Worm (Caenorhabditis elegans) whole organism, L4 larva: Measurements from ENCODE around the gene mep-1.

Experiments
- D1046.2 ChIP-seq: fragments of 200-800 bp; sonication (Bioruptor generic); IDR thresholded peaks from 2 replicates; pipeline ENCODE4 v1.3.6; 2022; ENCODE audit warnings: missing genetic modification characterization, missing compliant biosample characterization
- F10B5.3 ChIP-seq: sonication (generic microtip); optimal IDR thresholded peaks from 2 replicates; lab custom pipeline; 2016; ENCODE audit warnings: mild to moderate bottlenecking, missing genetic modification characterization, missing compliant biosample characterization
- F37D6.2 ChIP-seq: sonication (generic microtip); optimal IDR thresholded peaks from 2 replicates; lab custom pipeline; 2016; ENCODE audit warnings: mild to moderate bottlenecking, missing genetic modification characterization, missing compliant biosample characterization
- Y5F2A.4 ChIP-seq: fragments of 200-800 bp; sonication (Bioruptor generic); optimal IDR thresholded peaks from 2 replicates; lab custom pipeline; 2018; ENCODE audit warnings: mild to moderate bottlenecking, missing genetic modification characterization, missing compliant biosample characterization
- Y75B8A.6 ChIP-seq: fragments of 200-800 bp; sonication (Bioruptor generic); IDR thresholded peaks from 2 replicates; pipeline ENCODE4 v1.3.6; 2022; ENCODE audit warnings: missing genetic modification reagents, missing genetic modification characterization, missing compliant biosample characterization
- attf-4 ChIP-seq: sonication (generic microtip); optimal IDR thresholded peaks from 3 replicates; lab custom pipeline; 2017; ENCODE audit warnings: missing biosample characterization, missing genetic modification characterization
- ceh-44 ChIP-seq: fragments of 200-800 bp; sonication (Bioruptor generic); IDR thresholded peaks from 2 replicates; pipeline ENCODE4 v1.3.6; 2022; ENCODE audit warnings: missing genetic modification reagents, missing genetic modification characterization, missing compliant biosample characterization
- cey-2 ChIP-seq: sonication (generic microtip); optimal IDR thresholded peaks from 3 replicates; lab custom pipeline; 2017; ENCODE audit warnings: missing genetic modification characterization, mild to moderate bottlenecking, missing compliant biosample characterization, antibody characterized with exemption, borderline replicate concordance; ENCODE audit not compliant: insufficient read depth
- ctbp-1 ChIP-seq: fragments of 200-800 bp; sonication (Bioruptor generic); IDR thresholded peaks from 2 replicates; pipeline ENCODE4 v1.3.6; 2022; ENCODE audit warnings: missing genetic modification reagents, missing genetic modification characterization, missing compliant biosample characterization
- daf-16 ChIP-seq, 3 experiments: sonication (generic microtip); optimal IDR thresholded peaks; 2 replicates each; lab custom pipeline; 2016 to 2017; ENCODE audit warnings: missing genetic modification characterization in 3 of 3, missing genetic modification reagents in 3 of 3, mild to moderate bottlenecking in 2 of 3, missing compliant biosample characterization in 2 of 3, missing biosample characterization in 1 of 3, moderate library complexity in 1 of 3
- dmd-6 ChIP-seq: fragments of 200-800 bp; sonication (Bioruptor generic); IDR thresholded peaks from 2 replicates; pipeline ENCODE4 v1.3.6; 2022; ENCODE audit warnings: missing genetic modification reagents, missing genetic modification characterization, missing compliant biosample characterization
- dmd-8 ChIP-seq: fragments of 200-800 bp; sonication (Bioruptor generic); IDR thresholded peaks from 2 replicates; pipeline ENCODE4 v1.3.6; 2022; ENCODE audit warnings: missing genetic modification characterization, missing compliant biosample characterization
- dmd-9 ChIP-seq: fragments of 200-800 bp; sonication (Bioruptor generic); IDR thresholded peaks from 2 replicates; pipeline ENCODE4 v1.3.6; 2022; ENCODE audit warnings: missing genetic modification reagents, missing genetic modification characterization, missing compliant biosample characterization
- duxl-1 ChIP-seq: sonication (generic microtip); optimal IDR thresholded peaks from 2 replicates; lab custom pipeline; 2016; ENCODE audit warnings: mild to moderate bottlenecking, missing genetic modification characterization, moderate library complexity, missing compliant biosample characterization; ENCODE audit not compliant: poor library complexity
- gei-8 ChIP-seq: fragments of 200-800 bp; sonication (Bioruptor generic); optimal IDR thresholded peaks from 2 replicates; lab custom pipeline; 2018; ENCODE audit warnings: mild to moderate bottlenecking, missing genetic modification characterization, missing compliant biosample characterization
- hlh-11 ChIP-seq: fragments of 200-800 bp; sonication (Bioruptor generic); optimal IDR thresholded peaks from 2 replicates; lab custom pipeline; 2018; ENCODE audit warnings: mild to moderate bottlenecking, missing genetic modification characterization, missing compliant biosample characterization
- hlh-30 ChIP-seq: sonication (generic microtip); optimal IDR thresholded peaks from 2 replicates; lab custom pipeline; 2017; ENCODE audit warnings: antibody characterized with exemption, mild to moderate bottlenecking, missing genetic modification characterization, missing compliant biosample characterization; ENCODE audit not compliant: insufficient read depth
- hmg-1.1 ChIP-seq: fragments of 200-800 bp; sonication (Bioruptor generic); IDR thresholded peaks from 2 replicates; pipeline ENCODE4 v1.3.6; 2022; ENCODE audit warnings: missing genetic modification reagents, missing genetic modification characterization, missing compliant biosample characterization
- jun-1 ChIP-seq: fragments of 150-350 bp; optimal IDR thresholded peaks from 2 replicates; lab custom pipeline; 2014; ENCODE audit warnings: missing biosample characterization, missing genetic modification reagents, missing genetic modification characterization
- lin-13 ChIP-seq: fragments of 150-350 bp; optimal IDR thresholded peaks from 2 replicates; lab custom pipeline; 2014; ENCODE audit warnings: missing biosample characterization, missing genetic modification reagents, missing genetic modification characterization
- lin-38 ChIP-seq: fragments of 200-800 bp; sonication (Bioruptor generic); IDR thresholded peaks from 2 replicates; pipeline ENCODE4 v1.3.6; 2022; ENCODE audit warnings: missing genetic modification reagents, missing genetic modification characterization, missing compliant biosample characterization
- lsy-2 ChIP-seq, 2 experiments: fragments of 150-350 bp in 1 of 2; sonication (generic microtip) in 1 of 2; optimal IDR thresholded peaks; 2 replicates each; lab custom pipeline; 2014 to 2017; ENCODE audit warnings: missing biosample characterization in 2 of 2, missing genetic modification characterization in 2 of 2
- madf-5 ChIP-seq, 2 experiments: fragments of 200-800 bp; sonication (Bioruptor generic); IDR thresholded peaks; 2 replicates each; pipeline ENCODE4 v1.3.6; 2022; ENCODE audit warnings: missing compliant biosample characterization in 2 of 2, missing genetic modification characterization in 2 of 2
- madf-9 ChIP-seq: fragments of 200-800 bp; sonication (Bioruptor generic); conservative IDR thresholded peaks from 2 replicates; pipeline ENCODE4 v1.3.6; 2022; ENCODE audit warnings: missing genetic modification reagents, missing genetic modification characterization, missing compliant biosample characterization
- mdl-1 ChIP-seq, 2 experiments: fragments of 150-350 bp in 1 of 2; sonication (generic microtip) in 1 of 2; optimal IDR thresholded peaks; 2 replicates each; lab custom pipeline; 2014 to 2017; ENCODE audit warnings: missing biosample characterization in 2 of 2, missing genetic modification characterization in 2 of 2
- mes-2 ChIP-seq: sonication (generic microtip); optimal IDR thresholded peaks from 2 replicates; lab custom pipeline; 2016; ENCODE audit warnings: missing genotype, mild to moderate bottlenecking, missing genetic modification characterization, missing compliant biosample characterization; ENCODE audit not compliant: poor library complexity, severe bottlenecking
- mxl-2 ChIP-seq: fragments of 200-800 bp; sonication (Bioruptor generic); conservative IDR thresholded peaks from 2 replicates; pipeline ENCODE4 v1.3.6; 2022; ENCODE audit warnings: missing genetic modification reagents, missing genetic modification characterization, missing compliant biosample characterization
- nhr-102 ChIP-seq: sonication (generic microtip); optimal IDR thresholded peaks from 2 replicates; lab custom pipeline; 2016; ENCODE audit warnings: mild to moderate bottlenecking, missing genetic modification characterization, moderate library complexity, missing compliant biosample characterization
- nhr-11 ChIP-seq: fragments of 150-350 bp; optimal IDR thresholded peaks from 2 replicates; lab custom pipeline; 2014; ENCODE audit warnings: missing biosample characterization, missing genetic modification characterization
- nhr-25 ChIP-seq: sonication (generic microtip); optimal IDR thresholded peaks from 2 replicates; lab custom pipeline; 2017; ENCODE audit warnings: missing genetic modification characterization, mild to moderate bottlenecking, missing compliant biosample characterization, antibody characterized with exemption, moderate library complexity, borderline replicate concordance; ENCODE audit not compliant: insufficient read depth
- nhr-42 ChIP-seq: fragments of 200-800 bp; sonication (Bioruptor generic); IDR thresholded peaks from 2 replicates; pipeline ENCODE4 v1.3.6; 2022; ENCODE audit warnings: missing genetic modification characterization, missing compliant biosample characterization
- nhr-48 ChIP-seq: sonication (generic microtip); optimal IDR thresholded peaks from 2 replicates; lab custom pipeline; 2016; ENCODE audit warnings: mild to moderate bottlenecking, missing genetic modification characterization, missing compliant biosample characterization
- nhr-6 ChIP-seq: fragments of 150-350 bp; optimal IDR thresholded peaks from 2 replicates; lab custom pipeline; 2014; ENCODE audit warnings: missing biosample characterization, missing genetic modification characterization
- pha-4 ChIP-seq, 2 experiments: fragments of 150-350 bp in 1 of 2; fragments of 200-800 bp in 1 of 2; sonication (Bioruptor generic) in 1 of 2; IDR thresholded peaks in 1 of 2; optimal IDR thresholded peaks in 1 of 2; 2 replicates each; pipeline versions ENCODE4 v1.3.6 to Lab custom; 2014 to 2022; ENCODE audit warnings: missing genetic modification characterization in 2 of 2, missing genetic modification reagents in 2 of 2, missing biosample characterization in 1 of 2, missing compliant biosample characterization in 1 of 2
- php-3 ChIP-seq: fragments of 200-800 bp; sonication (Bioruptor generic); IDR thresholded peaks from 2 replicates; pipeline ENCODE4 v1.3.6; 2022; ENCODE audit warnings: missing genetic modification reagents, missing genetic modification characterization, missing compliant biosample characterization
- rbr-2 ChIP-seq: sonication (generic microtip); optimal IDR thresholded peaks from 2 replicates; lab custom pipeline; 2016; ENCODE audit warnings: missing genotype, missing genetic modification characterization, missing compliant biosample characterization
- sdz-12 ChIP-seq: fragments of 200-800 bp; sonication (Bioruptor generic); optimal IDR thresholded peaks from 2 replicates; lab custom pipeline; 2018; ENCODE audit warnings: mild to moderate bottlenecking, missing genetic modification characterization, missing compliant biosample characterization
- snpc-1.2 ChIP-seq: fragments of 200-800 bp; sonication (Bioruptor generic); IDR thresholded peaks from 2 replicates; pipeline ENCODE4 v1.3.6; 2022; ENCODE audit warnings: missing genetic modification reagents, missing genetic modification characterization, missing compliant biosample characterization
- snpc-4 ChIP-seq: fragments of 150-350 bp; optimal IDR thresholded peaks from 2 replicates; lab custom pipeline; 2014; ENCODE audit warnings: missing biosample characterization, missing genetic modification characterization
- spr-1 ChIP-seq: sonication (generic microtip); optimal IDR thresholded peaks from 2 replicates; lab custom pipeline; 2016; ENCODE audit warnings: mild to moderate bottlenecking, missing genetic modification characterization, missing compliant biosample characterization
- spr-3 ChIP-seq: fragments of 200-800 bp; sonication (Bioruptor generic); optimal IDR thresholded peaks from 2 replicates; lab custom pipeline; 2018; ENCODE audit warnings: mild to moderate bottlenecking, missing genetic modification characterization, missing compliant biosample characterization
- tra-1 ChIP-seq: fragments of 200-800 bp; sonication (Bioruptor generic); IDR thresholded peaks from 2 replicates; pipeline ENCODE4 v1.3.6; 2022; ENCODE audit warnings: missing genetic modification reagents, missing genetic modification characterization, missing compliant biosample characterization
- unc-130 ChIP-seq: sonication (generic microtip); optimal IDR thresholded peaks from 2 replicates; lab custom pipeline; 2016; ENCODE audit warnings: missing genetic modification reagents, missing genetic modification characterization, missing compliant biosample characterization
- vab-7 ChIP-seq: fragments of 200-800 bp; sonication (Bioruptor generic); IDR thresholded peaks from 2 replicates; pipeline ENCODE4 v1.3.6; 2022; ENCODE audit warnings: missing genetic modification reagents, missing genetic modification characterization, missing compliant biosample characterization
- zfp-3 ChIP-seq: fragments of 200-800 bp; sonication (Bioruptor generic); conservative IDR thresholded peaks from 2 replicates; pipeline ENCODE4 v1.3.6; 2022; ENCODE audit warnings: missing genetic modification reagents, missing genetic modification characterization, missing compliant biosample characterization
- zip-11 ChIP-seq: fragments of 200-800 bp; sonication (Bioruptor generic); IDR thresholded peaks from 2 replicates; pipeline ENCODE4 v1.3.6; 2022; ENCODE audit warnings: missing genetic modification characterization, missing compliant biosample characterization
- zip-2 ChIP-seq: fragments of 150-350 bp; optimal IDR thresholded peaks from 2 replicates; lab custom pipeline; 2014; ENCODE audit warnings: missing biosample characterization, missing genetic modification characterization

The mep-1 gene

DNA sequence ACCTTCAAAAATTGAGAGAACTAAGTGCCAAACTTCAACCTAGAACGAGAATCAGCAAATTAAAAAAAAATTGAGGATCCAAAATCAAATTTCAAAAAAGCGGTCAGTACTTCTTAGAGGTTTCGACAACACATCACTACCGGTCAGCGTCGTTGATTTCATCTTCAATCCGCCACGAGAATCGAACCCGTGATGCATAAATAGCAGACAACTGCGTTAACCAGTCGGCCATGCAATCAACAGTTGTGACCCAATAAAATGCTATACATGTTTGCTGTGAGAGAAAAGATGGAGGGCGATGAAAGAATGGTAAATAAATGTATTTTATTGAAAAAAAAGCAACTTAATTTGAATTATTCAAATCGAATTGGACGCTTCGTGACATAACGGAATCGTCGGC is 25.3 kb downstream of the mep-1 start:
- TF ChIP-seq php-3 (GFP tag; lab: Robert Waterston, UW) = peak; percentile 16; the same call in 1 of the 2 replicates
- no peak for TF ChIP-seq dmd-9 (GFP tag; lab: Robert Waterston, UW)
- TF ChIP-seq cey-2 (tag; lab: Kevin White, UChicago) = no peak
- TF ChIP-seq D1046.2 (GFP tag; lab: Robert Waterston, UW) = 0 out of 2 replicates have a peak, but pooled peaks have one; percentile 56
- TF ChIP-seq F10B5.3 (tag; lab: Kevin White, UChicago) = peak; percentile 39
- peak in 1 of 2 experiments; percentile 53 for TF ChIP-seq mdl-1 (tag; optimal IDR thresholded peaks at IDR 0.05; lab: Kevin White, UChicago)
- TF ChIP-seq ctbp-1 (GFP tag; lab: Robert Waterston, UW) = peak; percentile 81
- peak; percentile 90 for TF ChIP-seq snpc-1.2 (GFP tag; lab: Robert Waterston, UW)
- TF ChIP-seq vab-7 (GFP tag; lab: Robert Waterston, UW) = no peak; the same call in 1 of the 2 replicates
- TF ChIP-seq hlh-30 (tag; lab: Kevin White, UChicago) = peak; percentile 93
- peak; percentile 61 for TF ChIP-seq nhr-25 (tag; lab: Kevin White, UChicago)
- TF ChIP-seq nhr-102 = peak; percentile 84
- TF ChIP-seq madf-5 (GFP tag; IDR thresholded peaks at IDR 0.05; lab: Robert Waterston, UW) = peak; percentile 85 to 91; a peak in 2 of 4 replicates
- no peak for TF ChIP-seq nhr-48 (tag; lab: Kevin White, UChicago)
- TF ChIP-seq daf-16 (GFP tag; optimal IDR thresholded peaks at IDR 0.05; lab: Kevin White, UChicago) = no peak
- peak; percentile 90 for TF ChIP-seq daf-16 (tag; optimal IDR thresholded peaks at IDR 0.05; lab: Kevin White, UChicago)
- TF ChIP-seq rbr-2 (tag; lab: Kevin White, UChicago) = peak; percentile 64
- TF ChIP-seq lin-13 = peak; percentile 83
- TF ChIP-seq ceh-44 (GFP tag; lab: Robert Waterston, UW) = peak; percentile 51; the same call in 1 of the 2 replicates
- TF ChIP-seq tra-1 (GFP tag; lab: Robert Waterston, UW) = peak; percentile 77; the same call in 1 of the 2 replicates
- peak; percentile 89 for TF ChIP-seq mes-2 (tag; lab: Kevin White, UChicago)
- TF ChIP-seq lsy-2 (tag; optimal IDR thresholded peaks at IDR 0.05; lab: Kevin White, UChicago) = no peak
- no peak for TF ChIP-seq hlh-11 (tag; lab: Kevin White, UChicago)
- TF ChIP-seq duxl-1 (tag; lab: Kevin White, UChicago) = peak; percentile 90
- TF ChIP-seq attf-4 (tag; lab: Kevin White, UChicago) = no peak
- peak; percentile 48 for TF ChIP-seq zip-2
- peak; percentile 43; the same call in 1 of the 2 replicates for TF ChIP-seq madf-9 (GFP tag; lab: Robert Waterston, UW)
- TF ChIP-seq spr-3 = peak; percentile 49
- TF ChIP-seq lin-38 (GFP tag; lab: Robert Waterston, UW) = no peak
- 0 out of 2 replicates have a peak, but pooled peaks have one; percentile 34 for TF ChIP-seq zfp-3
- TF ChIP-seq jun-1 (tag; lab: Kevin White, UChicago) = peak; percentile 42
- 0 out of 2 replicates have a peak, but pooled peaks have one; percentile 39 for TF ChIP-seq mxl-2
- TF ChIP-seq nhr-11 (tag; lab: Kevin White, UChicago) = peak; percentile 70
- peak; percentile 73 for TF ChIP-seq nhr-6
- peak; percentile 71 for TF ChIP-seq dmd-6
- peak; percentile 34 for TF ChIP-seq gei-8 (GFP tag; lab: Kevin White, UChicago)
- TF ChIP-seq nhr-42 = 0 out of 2 replicates have a peak, but pooled peaks have one; percentile 42
- TF ChIP-seq Y5F2A.4 (GFP tag; lab: Kevin White, UChicago) = peak; percentile 59
- peak; percentile 56; the same call in 1 of the 2 replicates for TF ChIP-seq Y75B8A.6
- TF ChIP-seq unc-130 (GFP tag; lab: Kevin White, UChicago) = peak; percentile 77
- 0 out of 2 replicates have a peak, but pooled peaks have one; percentile 66 for TF ChIP-seq zip-11
- peak; percentile 74 for TF ChIP-seq spr-1 (tag; lab: Kevin White, UChicago)
- peak; percentile 79 for TF ChIP-seq sdz-12 (GFP tag; lab: Kevin White, UChicago)
- no peak for TF ChIP-seq snpc-4
- peak; percentile 24 for TF ChIP-seq F37D6.2 (tag; lab: Kevin White, UChicago)
- no peak for TF ChIP-seq pha-4 (GFP tag; IDR thresholded peaks at IDR 0.05; lab: Robert Waterston, UW)
- no peak for TF ChIP-seq pha-4 (tag; optimal IDR thresholded peaks at IDR 0.05; lab: Kevin White, UChicago)
- TF ChIP-seq hmg-1.1 (GFP tag; lab: Robert Waterston, UW) = peak; percentile 85
- TF ChIP-seq dmd-8 = peak; percentile 90
